Worm (Caenorhabditis elegans): ENCODE measurements around the gene hmit-1.3.

Gene hmit-1.3

DNA sequence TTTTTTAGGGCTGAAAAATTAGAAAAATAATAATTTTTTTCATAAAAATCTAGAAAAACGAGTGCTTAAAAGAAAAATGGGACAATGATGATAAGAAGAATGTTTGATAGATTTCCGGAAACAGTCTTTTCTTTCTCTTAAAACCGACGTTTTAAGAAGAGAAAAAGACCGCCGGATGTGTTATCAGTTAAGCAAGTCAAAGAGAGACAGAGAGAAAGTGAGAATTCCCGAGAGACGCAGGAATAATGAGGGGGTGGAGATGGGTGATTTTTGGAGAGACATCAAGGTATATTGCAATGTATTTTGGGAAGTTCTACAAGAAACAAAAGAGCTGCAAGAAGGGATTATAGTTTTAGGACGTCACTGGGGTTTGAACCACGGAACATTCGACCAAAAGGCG is 43.9 kb downstream of the hmit-1.3 start, which contains the start of gene C34C12.9:
TSS of gene C34C12.9 (minus strand) at position 16 of the 400 bp plus-strand sequence.
- TF ChIP-seq rec-8 (tag; optimal IDR thresholded peaks at IDR 0.05), result no peak
- no peak for TF ChIP-seq snpc-3.4 (tag; optimal IDR thresholded peaks at IDR 0.05)
- peak; percentile 54 for TF ChIP-seq nhr-80 (tag; optimal IDR thresholded peaks at IDR 0.05)
- TF ChIP-seq dox-1 (GFP tag; IDR thresholded peaks at IDR 0.05), result peak; percentile 20; the same call in 1 of the 2 replicates
- TF ChIP-seq nhr-179 (tag; optimal IDR thresholded peaks at IDR 0.05), result no peak
- 0 out of 2 replicates have a peak, but pooled peaks have one; percentile 36 for TF ChIP-seq Y56A3A.18 (GFP tag; IDR thresholded peaks at IDR 0.05)

DNA sequence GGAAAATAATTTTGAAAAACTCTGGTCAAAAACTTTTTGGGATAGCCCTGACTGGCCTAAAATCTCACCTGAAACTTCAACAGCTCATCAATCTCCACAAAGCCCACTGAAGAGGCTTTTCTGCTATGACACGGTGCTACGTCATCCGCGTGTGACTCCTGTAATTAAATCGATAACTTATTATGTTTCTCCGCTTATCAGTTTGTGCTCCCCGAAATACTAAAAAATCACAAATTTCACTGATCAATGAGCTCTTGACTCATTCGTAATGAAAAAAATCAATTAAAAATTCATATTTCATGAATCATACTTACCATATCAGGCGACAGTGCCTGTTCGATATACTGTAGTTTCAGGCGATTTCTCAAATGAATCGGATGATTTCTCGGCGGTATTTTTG is 44.4 kb downstream of the hmit-1.3 start:
- no peak for TF ChIP-seq ceh-79 (tag; optimal IDR thresholded peaks at IDR 0.05)
- no peak for TF ChIP-seq ztf-6 (GFP tag; IDR thresholded peaks at IDR 0.05)
- TF ChIP-seq egl-44 (GFP tag; IDR thresholded peaks at IDR 0.05), result no peak
- TF ChIP-seq T26A5.8 (tag; optimal IDR thresholded peaks at IDR 0.05), result no peak
- TF ChIP-seq mxl-1 (tag; optimal IDR thresholded peaks at IDR 0.05), result no peak

DNA sequence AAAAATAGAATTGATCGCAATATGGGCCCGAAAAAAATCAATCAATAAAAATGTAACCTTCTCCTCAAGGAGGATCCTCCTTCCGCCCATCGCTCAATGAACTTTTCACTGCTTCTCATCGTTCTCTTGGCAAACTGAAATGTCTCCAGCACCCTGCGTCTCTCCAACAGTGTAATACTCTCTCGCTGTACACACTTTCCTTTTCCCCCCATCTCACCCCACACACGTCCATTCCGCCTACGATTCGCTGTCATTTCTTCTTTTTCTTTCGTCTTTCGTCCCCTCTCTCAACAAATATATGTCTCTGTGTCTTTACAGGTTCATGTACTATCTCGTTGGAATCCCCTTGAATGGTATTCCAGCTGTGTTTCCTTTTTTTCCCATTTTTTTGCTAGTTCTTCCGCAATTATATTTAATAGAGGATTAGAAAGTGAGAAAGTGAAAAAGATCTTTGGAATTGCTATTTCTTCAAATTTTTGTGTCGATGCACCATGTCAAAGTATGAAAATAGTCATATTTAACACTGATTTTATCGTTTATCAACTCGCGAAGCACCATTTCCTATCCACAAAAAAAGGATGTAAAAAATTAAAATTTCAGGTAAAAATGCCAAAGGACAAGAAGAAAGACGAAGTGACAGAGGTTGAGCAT is 47.9 kb downstream of the hmit-1.3 start, which contains the start of gene rsu-1:
TSS of gene rsu-1 (plus strand) at position 601 of the 651 bp plus-strand sequence.
- TF ChIP-seq lin-54 (GFP tag; optimal IDR thresholded peaks at IDR 0.05), result peak; percentile 15
- no peak for TF ChIP-seq K11D2.4 (GFP tag; IDR thresholded peaks at IDR 0.05)
- peak; percentile 64 for TF ChIP-seq ZK185.1 (tag; optimal IDR thresholded peaks at IDR 0.05; ENCODE audit: poor library complexity, severe bottlenecking)
- TF ChIP-seq nhr-80 (tag; optimal IDR thresholded peaks at IDR 0.05), result peak; percentile 58
- peak; percentile 28; the same call in 1 of the 2 replicates for TF ChIP-seq Y56A3A.18 (GFP tag; IDR thresholded peaks at IDR 0.05)
- peak in 1 of 3 experiments; percentile 24 for TF ChIP-seq lin-35 (GFP tag; optimal IDR thresholded peaks at IDR 0.05)
- TF ChIP-seq F39B2.1 (GFP tag; IDR thresholded peaks at IDR 0.05), result no peak
- TF ChIP-seq hmg-1.2 (GFP tag; IDR thresholded peaks at IDR 0.05), result peak; percentile 83
- no peak for TF ChIP-seq K12H6.12 (tag; optimal IDR thresholded peaks at IDR 0.05)
- TF ChIP-seq sdz-38 (tag; optimal IDR thresholded peaks at IDR 0.05), result no peak
- TF ChIP-seq attf-5 (GFP tag; optimal IDR thresholded peaks at IDR 0.05), result peak; percentile 31
- no peak for TF ChIP-seq B0336.3 (GFP tag; IDR thresholded peaks at IDR 0.05)
- TF ChIP-seq snpc-3.4 (tag; optimal IDR thresholded peaks at IDR 0.05), result peak; percentile 25
- 0 out of 2 replicates have a peak, but pooled peaks have one; percentile 18 for TF ChIP-seq egrh-3 (GFP tag; IDR thresholded peaks at IDR 0.05)
- peak; percentile 14 for TF ChIP-seq ceh-27 (GFP tag; optimal IDR thresholded peaks at IDR 0.05)
- no peak for TF ChIP-seq cebp-1 (GFP tag; IDR thresholded peaks at IDR 0.05)
- peak; percentile 56 for TF ChIP-seq cebp-1 (tag; optimal IDR thresholded peaks at IDR 0.05)
- TF ChIP-seq tlf-1 (GFP tag; optimal IDR thresholded peaks at IDR 0.05), result no peak
- TF ChIP-seq mcd-1 (GFP tag; IDR thresholded peaks at IDR 0.05), result no peak
- 0 out of 2 replicates have a peak, but pooled peaks have one; percentile 12 for TF ChIP-seq Y53G8AR.9 (GFP tag; conservative IDR thresholded peaks at IDR 0.05)
- peak; percentile 34; the same call in 1 of the 2 replicates for TF ChIP-seq dox-1 (GFP tag; IDR thresholded peaks at IDR 0.05)
- peak; percentile 50 for TF ChIP-seq lin-40 (tag; optimal IDR thresholded peaks at IDR 0.05)
- TF ChIP-seq die-1 (tag; optimal IDR thresholded peaks at IDR 0.05), result no peak

DNA sequence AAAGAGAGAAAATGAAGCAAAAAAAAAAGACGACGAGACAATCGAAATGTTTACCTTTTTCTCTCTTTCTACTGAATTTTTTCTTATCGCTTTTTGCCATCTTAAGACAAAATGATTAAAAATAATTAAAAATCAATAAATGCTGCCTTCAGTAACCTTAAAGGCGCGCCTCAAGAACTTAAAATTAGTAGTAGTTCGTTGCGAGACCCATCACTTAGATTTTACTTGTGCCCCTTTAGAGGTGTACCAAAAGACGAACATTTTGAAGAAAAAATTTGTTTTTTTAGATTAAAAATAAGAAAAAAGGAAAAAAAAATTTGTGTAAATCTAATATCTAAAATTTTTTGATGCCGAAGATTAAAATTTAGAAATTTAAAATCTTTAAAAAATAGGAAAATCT is 48.4 kb downstream of the hmit-1.3 start:
- TF ChIP-seq D2030.7 (GFP tag; IDR thresholded peaks at IDR 0.05), result peak; percentile 31; the same call in 1 of the 2 replicates
- no peak for TF ChIP-seq ztf-28 (GFP tag; IDR thresholded peaks at IDR 0.05)
- TF ChIP-seq him-1 (tag; optimal IDR thresholded peaks at IDR 0.05), result peak; percentile 48
- no peak for TF ChIP-seq aptf-3 (GFP tag; IDR thresholded peaks at IDR 0.05)
- TF ChIP-seq nhr-120 (GFP tag; IDR thresholded peaks at IDR 0.05), result no peak
- peak; percentile 74 for TF ChIP-seq xnd-1 (tag; optimal IDR thresholded peaks at IDR 0.05)
- peak; percentile 58 for TF ChIP-seq efl-1 (GFP tag; optimal IDR thresholded peaks at IDR 0.05)
- peak; percentile 30 for TF ChIP-seq snpc-3.4 (tag; optimal IDR thresholded peaks at IDR 0.05)
- TF ChIP-seq rpc-1 (optimal IDR thresholded peaks at IDR 0.05), result no peak
- TF ChIP-seq rpc-1 (tag; optimal IDR thresholded peaks at IDR 0.05), result no peak
- TF ChIP-seq F33H1.4 (GFP tag; IDR thresholded peaks at IDR 0.05), result peak; percentile 86
- peak; percentile 81 for TF ChIP-seq madf-6 (GFP tag; IDR thresholded peaks at IDR 0.05)
- peak; percentile 90 for TF ChIP-seq lsl-1 (GFP tag; optimal IDR thresholded peaks at IDR 0.05)
- no peak for TF ChIP-seq hrde-1 (tag; optimal IDR thresholded peaks at IDR 0.05; ENCODE audit: borderline replicate concordance)
- TF ChIP-seq ceh-79 (tag; optimal IDR thresholded peaks at IDR 0.05), result no peak
- TF ChIP-seq madf-8 (GFP tag; conservative IDR thresholded peaks at IDR 0.05), result peak; percentile 70
